Fruit fly (Drosophila melanogaster) whole organism, embryonic: Measurements from ENCODE around the gene CG13386.

Experiments used
- Bdp1 ChIP-seq: fragments of 200-800 bp; sonication (Bioruptor generic); optimal IDR thresholded peaks from 3 replicates; lab custom pipeline; 2016; ENCODE audit warnings: missing biosample characterization, missing genetic modification characterization
- Bgb ChIP-seq: fragments of 200-800 bp; sonication (Bioruptor generic); IDR thresholded peaks from 2 replicates; pipeline ENCODE4 v1.3.6; 2022; ENCODE audit warnings: missing biosample characterization, missing genetic modification characterization; ENCODE audit not compliant: partially characterized antibody
- CG11504 ChIP-seq: fragments of 200-800 bp; sonication (Bioruptor generic); optimal IDR thresholded peaks from 3 replicates; lab custom pipeline; 2019; ENCODE audit warnings: missing biosample characterization, mild to moderate bottlenecking, missing genetic modification characterization, moderate library complexity
- CG11560 ChIP-seq: fragments of 200-800 bp; sonication (Bioruptor generic); IDR thresholded peaks from 3 replicates; pipeline ENCODE4 v1.3.6; 2022; ENCODE audit warnings: missing biosample characterization, missing genetic modification characterization
- CG12391 ChIP-seq: fragments of 200-800 bp; sonication (Bioruptor generic); optimal IDR thresholded peaks from 3 replicates; lab custom pipeline; 2018; ENCODE audit warnings: missing biosample characterization, mild to moderate bottlenecking, missing genetic modification characterization, moderate library complexity
- CG12744 ChIP-seq: fragments of 200-800 bp; sonication (Bioruptor generic); optimal IDR thresholded peaks from 2 replicates; lab custom pipeline; 2016; ENCODE audit warnings: missing biosample characterization, missing genetic modification characterization
- CG15269 ChIP-seq: fragments of 200-800 bp; sonication (Bioruptor generic); optimal IDR thresholded peaks from 2 replicates; lab custom pipeline; 2018; ENCODE audit warnings: missing biosample characterization, mild to moderate bottlenecking, missing genetic modification characterization, moderate library complexity
- CG15479 ChIP-seq: fragments of 200-800 bp; sonication (Bioruptor generic); optimal IDR thresholded peaks from 3 replicates; lab custom pipeline; 2019; ENCODE audit warnings: missing biosample characterization, mild to moderate bottlenecking, missing genetic modification characterization, moderate library complexity
- CG17912 ChIP-seq: fragments of 200-800 bp; sonication (Bioruptor generic); optimal IDR thresholded peaks from 2 replicates; lab custom pipeline; 2018; ENCODE audit warnings: missing biosample characterization, mild to moderate bottlenecking, missing genetic modification characterization
- CG2116 ChIP-seq: fragments of 200-800 bp; sonication (Bioruptor generic); optimal IDR thresholded peaks from 3 replicates; lab custom pipeline; 2018; ENCODE audit warnings: missing biosample characterization, mild to moderate bottlenecking, missing genetic modification characterization
- CG2129 ChIP-seq: fragments of 200-800 bp; sonication (Bioruptor generic); IDR thresholded peaks from 2 replicates; pipeline ENCODE4 v1.3.6; 2022; ENCODE audit warnings: missing biosample characterization, missing genetic modification characterization; ENCODE audit not compliant: partially characterized antibody
- CG33557 ChIP-seq: fragments of 200-800 bp; sonication (Bioruptor generic); optimal IDR thresholded peaks from 2 replicates; lab custom pipeline; 2019; ENCODE audit warnings: missing biosample characterization, mild to moderate bottlenecking, missing genetic modification characterization, moderate library complexity
- CG34224 ChIP-seq: fragments of 200-800 bp; sonication (Bioruptor generic); IDR thresholded peaks from 3 replicates; pipeline ENCODE4 v1.3.6; 2022; ENCODE audit warnings: missing biosample characterization, missing genetic modification characterization; ENCODE audit not compliant: partially characterized antibody
- CG42726 ChIP-seq: fragments of 200-800 bp; sonication (Bioruptor generic); IDR thresholded peaks from 2 replicates; pipeline ENCODE4 v1.3.6; 2022; ENCODE audit warnings: missing biosample characterization, missing genetic modification characterization; ENCODE audit not compliant: partially characterized antibody
- CG4328 ChIP-seq: fragments of 200-800 bp; sonication (Bioruptor generic); optimal IDR thresholded peaks from 3 replicates; lab custom pipeline; 2017; ENCODE audit warnings: missing biosample characterization, missing genetic modification reagents, missing genetic modification characterization
- CG4424 ChIP-seq: fragments of 200-800 bp; sonication (Bioruptor generic); optimal IDR thresholded peaks from 3 replicates; lab custom pipeline; 2016; ENCODE audit warnings: missing biosample characterization, missing genetic modification characterization
- CG7987 ChIP-seq: fragments of 200-800 bp; sonication (Bioruptor generic); optimal IDR thresholded peaks from 2 replicates; lab custom pipeline; 2018; ENCODE audit warnings: missing biosample characterization, mild to moderate bottlenecking, missing genetic modification characterization, moderate library complexity
- CG8478 ChIP-seq: fragments of >200 bp; optimal IDR thresholded peaks from 2 replicates; lab custom pipeline; 2018
- CG8924 ChIP-seq: fragments of 200-800 bp; optimal IDR thresholded peaks from 3 replicates; lab custom pipeline; 2019; ENCODE audit warnings: missing biosample characterization, mild to moderate bottlenecking, missing genetic modification characterization, moderate library complexity
- CG9727 ChIP-seq: fragments of 200-800 bp; sonication (Bioruptor generic); optimal IDR thresholded peaks from 3 replicates; lab custom pipeline; 2017; ENCODE audit warnings: missing biosample characterization, mild to moderate bottlenecking, missing genetic modification characterization
- CTCF ChIP-seq: fragments of 200-800 bp; sonication (Bioruptor generic); optimal IDR thresholded peaks from 2 replicates; lab custom pipeline; 2017; ENCODE audit warnings: missing biosample characterization, mild to moderate bottlenecking, missing genetic modification characterization, moderate library complexity
- Dek ChIP-seq: fragments of 200-800 bp; sonication (Bioruptor generic); optimal IDR thresholded peaks from 3 replicates; lab custom pipeline; 2019; ENCODE audit warnings: missing biosample characterization, mild to moderate bottlenecking, missing genetic modification characterization, moderate library complexity
- Doc3 ChIP-seq: fragments of 200-800 bp; sonication (Bioruptor generic); IDR thresholded peaks from 3 replicates; pipeline ENCODE4 v1.3.6; 2022; ENCODE audit warnings: missing biosample characterization, missing genetic modification characterization; ENCODE audit not compliant: partially characterized antibody
- Dref ChIP-seq: fragments of 200-800 bp; sonication (Bioruptor generic); IDR thresholded peaks from 2 replicates; pipeline ENCODE4 v1.3.6; 2022; ENCODE audit warnings: missing biosample characterization, missing genetic modification characterization
- Hmx ChIP-seq: fragments of 200-800 bp; sonication (Bioruptor generic); optimal IDR thresholded peaks from 2 replicates; lab custom pipeline; 2016; ENCODE audit warnings: missing biosample characterization, missing genetic modification characterization
- Hsf ChIP-seq: fragments of 200-800 bp; sonication (Bioruptor generic); optimal IDR thresholded peaks from 3 replicates; lab custom pipeline; 2016; ENCODE audit warnings: missing biosample characterization, missing genetic modification characterization
- Lhr ChIP-seq: fragments of 200-800 bp; sonication (Bioruptor generic); optimal IDR thresholded peaks from 3 replicates; lab custom pipeline; 2017; ENCODE audit warnings: mild to moderate bottlenecking, missing biosample characterization, missing genetic modification reagents, missing genetic modification characterization
- MBD-R2 ChIP-seq: fragments of 200-800 bp; sonication (Bioruptor generic); IDR thresholded peaks from 2 replicates; pipeline ENCODE4 v1.3.6; 2022; ENCODE audit warnings: missing biosample characterization, missing genetic modification characterization
- Mrtf ChIP-seq: fragments of 200-800 bp; sonication (Bioruptor generic); IDR thresholded peaks from 3 replicates; pipeline ENCODE4 v1.3.6; 2022; ENCODE audit warnings: missing biosample characterization, missing genetic modification characterization
- Nf-YA ChIP-seq: fragments of 200-800 bp; sonication (Bioruptor generic); IDR thresholded peaks from 2 replicates; pipeline ENCODE4 v1.3.6; 2022; ENCODE audit warnings: missing biosample characterization, missing genetic modification characterization
- Pdp1 ChIP-seq, 2 experiments: fragments of 200-800 bp; sonication (Bioruptor generic); optimal IDR thresholded peaks; 3 replicates each; lab custom pipeline; 2016; ENCODE audit warnings: missing biosample characterization in 2 of 2, missing genetic modification characterization in 2 of 2, mild to moderate bottlenecking in 1 of 2, moderate library complexity in 1 of 2
- YL-1 ChIP-seq: fragments of 200-800 bp; sonication (Bioruptor generic); optimal IDR thresholded peaks from 3 replicates; lab custom pipeline; 2017; ENCODE audit warnings: missing biosample characterization, mild to moderate bottlenecking, missing genetic modification characterization
- abd-A ChIP-seq: fragments of 200-800 bp; sonication (Bioruptor generic); optimal IDR thresholded peaks from 3 replicates; lab custom pipeline; 2019; ENCODE audit warnings: missing biosample characterization, mild to moderate bottlenecking, missing genetic modification characterization, moderate library complexity
- h ChIP-seq: fragments of >200 bp; optimal IDR thresholded peaks from 2 replicates; lab custom pipeline; 2017
- hbn ChIP-seq: fragments of 200-800 bp; sonication (Bioruptor generic); IDR thresholded peaks from 2 replicates; pipeline ENCODE4 v1.3.6; 2022; ENCODE audit warnings: missing biosample characterization, missing genetic modification characterization; ENCODE audit not compliant: partially characterized antibody
- inv ChIP-seq: fragments of 200-800 bp; sonication (Bioruptor generic); IDR thresholded peaks from 2 replicates; pipeline ENCODE4 v1.3.6; 2022; ENCODE audit warnings: missing biosample characterization, missing genetic modification characterization; ENCODE audit not compliant: partially characterized antibody
- jigr1 ChIP-seq: fragments of 200-800 bp; sonication (Bioruptor generic); IDR thresholded peaks from 3 replicates; pipeline ENCODE4 v1.3.6; 2022; ENCODE audit warnings: missing biosample characterization, missing genetic modification characterization
- mam ChIP-seq: fragments of 200-800 bp; sonication (Bioruptor generic); optimal IDR thresholded peaks from 3 replicates; lab custom pipeline; 2016; ENCODE audit warnings: missing biosample characterization, missing genetic modification characterization
- rib ChIP-seq: fragments of 200-800 bp; sonication (Bioruptor generic); IDR thresholded peaks from 2 replicates; pipeline ENCODE4 v1.3.6; 2022; ENCODE audit warnings: missing biosample characterization, missing genetic modification characterization
- tin ChIP-seq: fragments of 200-800 bp; sonication (Bioruptor generic); optimal IDR thresholded peaks from 3 replicates; lab custom pipeline; 2016; ENCODE audit warnings: missing biosample characterization, missing genetic modification characterization
- vnd ChIP-seq: fragments of 200-800 bp; sonication (Bioruptor generic); IDR thresholded peaks from 3 replicates; pipeline ENCODE4 v1.3.6; 2022; ENCODE audit warnings: missing biosample characterization, missing genetic modification characterization; ENCODE audit not compliant: partially characterized antibody
- vvl ChIP-seq: fragments of 200-800 bp; sonication (Bioruptor generic); IDR thresholded peaks from 2 replicates; pipeline ENCODE4 v1.3.6; 2022; ENCODE audit warnings: missing biosample characterization, missing genetic modification characterization
- zfh1 ChIP-seq: fragments of 200-800 bp; sonication (Bioruptor generic); IDR thresholded peaks from 3 replicates; pipeline ENCODE4 v1.3.6; 2022; ENCODE audit warnings: missing biosample characterization, missing genetic modification characterization

The CG13386 gene

dm6 chr2L:8365701-8366643 is 32.8 kb upstream of the CG13386 start, which contains the start of gene Pp2A-29B (continued):
- peak; percentile 99 for TF ChIP-seq hbn (GFP tag; lab: Robert Waterston, UW)
- TF ChIP-seq h (lab: Kevin White, UChicago): no peak
- TF ChIP-seq CG2129: peak; percentile 99
- TF ChIP-seq CG7987 (GFP tag; lab: Kevin White, UChicago): no peak
- peak; percentile 7 for TF ChIP-seq CG4328 (GFP tag; lab: Kevin White, UChicago)
- no peak for TF ChIP-seq zfh1 (GFP tag; lab: Robert Waterston, UW)
- TF ChIP-seq inv (GFP tag; lab: Robert Waterston, UW): peak; percentile 100
- peak; percentile 38 for TF ChIP-seq CG4424 (GFP tag; lab: Kevin White, UChicago)
- peak; percentile 42 for TF ChIP-seq CG8924 (tag; lab: Kevin White, UChicago)
- TF ChIP-seq CG8478 (lab: Kevin White, UChicago): peak; percentile 84
- peak; percentile 23 for TF ChIP-seq CG33557 (GFP tag; lab: Kevin White, UChicago)
- peak in 1 of 2 experiments; percentile 74 for TF ChIP-seq Pdp1 (GFP tag; optimal IDR thresholded peaks at IDR 0.05; lab: Kevin White, UChicago)
- TF ChIP-seq tin: peak; percentile 0
- TF ChIP-seq mam (GFP tag; lab: Kevin White, UChicago): peak; percentile 25
- peak; percentile 44 for TF ChIP-seq Lhr (GFP tag; lab: Kevin White, UChicago)
- TF ChIP-seq Hsf: peak; percentile 18
- peak; percentile 65 for TF ChIP-seq YL-1 (GFP tag; lab: Kevin White, UChicago)
- no peak for TF ChIP-seq jigr1 (GFP tag; lab: Robert Waterston, UW)
- TF ChIP-seq MBD-R2 (GFP tag; lab: Robert Waterston, UW): 0 out of 2 replicates have a peak, but pooled peaks have one; percentile 7
- TF ChIP-seq Mrtf (GFP tag; lab: Robert Waterston, UW): no peak
- TF ChIP-seq Bdp1 (GFP tag; lab: Kevin White, UChicago): no peak
- peak; percentile 37 for TF ChIP-seq CG15479 (GFP tag; lab: Kevin White, UChicago)
- peak; percentile 61 for TF ChIP-seq CG9727 (GFP tag; lab: Kevin White, UChicago)
- TF ChIP-seq Dek (tag; lab: Kevin White, UChicago): peak; percentile 12
- TF ChIP-seq vvl (GFP tag; lab: Robert Waterston, UW): 0 out of 2 replicates have a peak, but pooled peaks have one; percentile 11
- TF ChIP-seq Hmx: no peak
- no peak for TF ChIP-seq CG12744 (GFP tag; lab: Kevin White, UChicago)
- peak; percentile 99 for TF ChIP-seq Doc3 (GFP tag; lab: Robert Waterston, UW)
- TF ChIP-seq Dref (GFP tag; lab: Robert Waterston, UW): peak; percentile 57
- TF ChIP-seq Nf-YA (GFP tag; lab: Robert Waterston, UW): no peak
- TF ChIP-seq abd-A: peak; percentile 89
- TF ChIP-seq vnd: peak; percentile 100
- peak; percentile 97 for TF ChIP-seq CG34224 (GFP tag; lab: Robert Waterston, UW)
- TF ChIP-seq CG11560: peak; percentile 89
- peak; percentile 91 for TF ChIP-seq CG2116 (GFP tag; lab: Kevin White, UChicago)
- TF ChIP-seq CG11504 (tag; lab: Kevin White, UChicago): peak; percentile 56
- peak; percentile 9 for TF ChIP-seq CG15269 (tag; lab: Kevin White, UChicago)
- TF ChIP-seq CG17912 (GFP tag; lab: Kevin White, UChicago): peak; percentile 7
- TF ChIP-seq CG42726 (GFP tag; lab: Robert Waterston, UW): peak; percentile 96
- TF ChIP-seq CTCF (GFP tag; lab: Kevin White, UChicago): peak; percentile 21
- TF ChIP-seq CG12391: peak; percentile 54
- TF ChIP-seq Bgb (GFP tag; lab: Robert Waterston, UW): peak; percentile 97
- no peak for TF ChIP-seq rib (GFP tag; lab: Robert Waterston, UW)
